Worm (Caenorhabditis elegans): ENCODE data around the gene tbx-41.

ce11 chrX:1907009-1907408, 42.0 kb downstream of the tbx-41 start:
- TF ChIP-seq nhr-11 (tag; optimal IDR thresholded peaks at IDR 0.05) (no peak), sdc-2 (tag; optimal IDR thresholded peaks at IDR 0.05) (no peak), F13H6.1 (tag; optimal IDR thresholded peaks at IDR 0.05) (no peak), ama-1 (optimal IDR thresholded peaks at IDR 0.05) (no peak)
